Worm (Caenorhabditis elegans) whole organism, late embryonic: ENCODE measurements around the gene Y43F8A.1.

Experiments used
- ceh-14 ChIP-seq: sonication (generic microtip); optimal IDR thresholded peaks from 2 replicates; lab custom pipeline; 2016; ENCODE audit warnings: missing genotype, missing genetic modification characterization, missing compliant biosample characterization
- ceh-9 ChIP-seq: sonication (generic microtip); optimal IDR thresholded peaks from 2 replicates; lab custom pipeline; 2016; ENCODE audit warnings: mild to moderate bottlenecking, missing genetic modification characterization, inconsistent platforms, missing compliant biosample characterization
- dve-1 ChIP-seq: sonication (generic microtip); optimal IDR thresholded peaks from 2 replicates; lab custom pipeline; 2017; ENCODE audit warnings: antibody characterized with exemption, mild to moderate bottlenecking, missing genetic modification characterization, missing compliant biosample characterization
- fkh-10 ChIP-seq: fragments of 150-350 bp; optimal IDR thresholded peaks from 2 replicates; lab custom pipeline; 2014; ENCODE audit warnings: missing biosample characterization, missing genetic modification reagents, missing genetic modification characterization
- fkh-6 ChIP-seq: sonication (generic microtip); optimal IDR thresholded peaks from 2 replicates; lab custom pipeline; 2016; ENCODE audit warnings: missing genetic modification characterization, missing compliant biosample characterization
- gmeb-2 ChIP-seq: sonication (generic microtip); optimal IDR thresholded peaks from 2 replicates; lab custom pipeline; 2016; ENCODE audit warnings: missing genetic modification characterization, inconsistent platforms, missing compliant biosample characterization
- hlh-30 ChIP-seq: sonication (generic microtip); optimal IDR thresholded peaks from 2 replicates; lab custom pipeline; 2017; ENCODE audit warnings: antibody characterized with exemption, missing genetic modification characterization, missing compliant biosample characterization; ENCODE audit not compliant: insufficient read depth
- hlh-8 ChIP-seq: sonication (generic microtip); optimal IDR thresholded peaks from 2 replicates; lab custom pipeline; 2016; ENCODE audit warnings: missing genotype, missing genetic modification characterization, missing compliant biosample characterization
- nhr-11 ChIP-seq: fragments of 150-350 bp; optimal IDR thresholded peaks from 2 replicates; lab custom pipeline; 2014; ENCODE audit warnings: missing biosample characterization, missing genetic modification characterization
- pag-3 ChIP-seq: sonication (generic microtip); optimal IDR thresholded peaks from 2 replicates; lab custom pipeline; 2016; ENCODE audit warnings: missing compliant biosample characterization, missing genetic modification characterization, borderline replicate concordance
- pha-4 ChIP-seq: fragments of 150-350 bp; optimal IDR thresholded peaks from 2 replicates; lab custom pipeline; 2018; ENCODE audit warnings: missing biosample characterization, missing genetic modification reagents, missing genetic modification characterization
- pros-1 ChIP-seq: fragments of 150-350 bp; optimal IDR thresholded peaks from 2 replicates; lab custom pipeline; 2014; ENCODE audit warnings: missing biosample characterization, missing genetic modification reagents, missing genetic modification characterization
- sox-4 ChIP-seq: sonication (generic microtip); optimal IDR thresholded peaks from 2 replicates; lab custom pipeline; 2017; ENCODE audit warnings: mild to moderate bottlenecking, missing genetic modification characterization, inconsistent platforms, missing compliant biosample characterization
- unc-42 ChIP-seq: sonication (generic microtip); optimal IDR thresholded peaks from 2 replicates; lab custom pipeline; 2016; ENCODE audit warnings: missing genotype, missing genetic modification characterization, missing compliant biosample characterization

DNA sequence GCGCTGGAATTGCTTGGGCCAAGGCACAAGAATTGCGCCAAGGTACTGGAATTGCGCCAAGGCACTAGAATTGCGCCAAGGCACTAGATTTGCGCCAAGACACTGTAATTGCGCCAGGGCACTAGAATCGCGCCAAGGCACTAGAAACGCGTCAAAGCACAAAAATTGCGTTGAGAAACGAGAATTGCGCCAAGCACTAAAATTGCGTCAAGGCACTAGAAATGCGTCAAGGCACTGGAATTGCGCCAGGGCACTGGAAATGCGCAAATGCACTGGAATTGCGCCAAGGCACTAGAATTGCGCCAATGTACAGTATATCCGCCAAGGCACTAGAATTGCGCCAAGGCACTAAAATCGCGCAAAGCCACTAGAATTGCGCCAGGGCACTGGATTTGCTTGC is 1.5 kb downstream of the Y43F8A.1 start:
- TF ChIP-seq hlh-8 (tag; lab: Kevin White, UChicago) (no peak), fkh-6 (tag; lab: Kevin White, UChicago) (no peak), nhr-11 (no peak), pag-3 (tag; lab: Kevin White, UChicago) (peak; percentile 54), gmeb-2 (tag; lab: Kevin White, UChicago) (no peak), pha-4 (tag; lab: Kevin White, UChicago) (no peak), ceh-9 (tag; lab: Kevin White, UChicago) (no peak), fkh-10 (GFP tag; lab: Kevin White, UChicago) (no peak), sox-4 (tag; lab: Kevin White, UChicago) (no peak), unc-42 (no peak), hlh-30 (tag; lab: Kevin White, UChicago) (no peak), pros-1 (tag; lab: Kevin White, UChicago) (no peak), ceh-14 (tag; lab: Kevin White, UChicago) (no peak), dve-1 (tag; lab: Kevin White, UChicago) (no peak)
